Fruit fly (Drosophila melanogaster) whole organism: ENCODE data around the gene ncd.

Experiments
- Dll ChIP-seq: fragments of >200 bp; optimal IDR thresholded peaks from 2 replicates; lab custom pipeline; 2017
- EcR ChIP-seq, 2 experiments: fragments of >200 bp; optimal IDR thresholded peaks; 2 replicates each; lab custom pipeline; 2017; ENCODE audit warnings: missing biosample characterization in 2 of 2, missing genetic modification characterization in 2 of 2, missing genetic modification reagents in 2 of 2
- pan ChIP-seq: fragments of >200 bp; optimal IDR thresholded peaks from 2 replicates; lab custom pipeline; 2017
- psq ChIP-seq: fragments of >200 bp; optimal IDR thresholded peaks from 2 replicates; lab custom pipeline; 2017
- usp ChIP-seq: fragments of >200 bp; optimal IDR thresholded peaks from 2 replicates; lab custom pipeline; 2017; ENCODE audit warnings: missing biosample characterization, missing genetic modification characterization, mixed read lengths

- TF ChIP-seq usp (GFP tag; lab: Kevin White, UChicago) (no peak), EcR (GFP tag; optimal IDR thresholded peaks at IDR 0.05; lab: Kevin White, UChicago) (no peak), Dll (lab: Kevin White, UChicago) (no peak), psq (lab: Kevin White, UChicago) (no peak), pan (lab: Kevin White, UChicago) (no peak)
These were observed 45.4 kb downstream of the ncd start for dm6 chr3R:29761569-29761968.
